Worm (Caenorhabditis elegans) whole organism, L4 larva: ENCODE results near the gene F53F8.4.

ENCODE experiments used
- F49E8.2 ChIP-seq: sonication (generic microtip); optimal IDR thresholded peaks from 2 replicates; lab custom pipeline; 2016; ENCODE audit warnings: missing compliant biosample characterization, mild to moderate bottlenecking, missing genetic modification characterization, borderline replicate concordance
- R02D3.7 ChIP-seq: fragments of 150-350 bp; sonication (generic microtip); optimal IDR thresholded peaks from 3 replicates; lab custom pipeline; 2014; ENCODE audit warnings: missing biosample characterization, missing genetic modification characterization
- T26A8.4 ChIP-seq: fragments of 200-800 bp; sonication (Bioruptor generic); IDR thresholded peaks from 2 replicates; pipeline ENCODE4 v1.3.6; 2022; ENCODE audit warnings: missing genetic modification characterization, missing compliant biosample characterization
- Y75B8A.6 ChIP-seq: fragments of 200-800 bp; sonication (Bioruptor generic); IDR thresholded peaks from 2 replicates; pipeline ENCODE4 v1.3.6; 2022; ENCODE audit warnings: missing genetic modification reagents, missing genetic modification characterization, missing compliant biosample characterization
- aly-2 ChIP-seq: sonication (generic microtip); optimal IDR thresholded peaks from 2 replicates; lab custom pipeline; 2018; ENCODE audit warnings: missing biosample characterization, missing genetic modification characterization
- ama-1 ChIP-seq: fragments of 150-350 bp; optimal IDR thresholded peaks from 2 replicates; lab custom pipeline; 2014; ENCODE audit warnings: inconsistent platforms, mixed read lengths
- ceh-20 ChIP-seq: fragments of 200-800 bp; sonication (Bioruptor generic); IDR thresholded peaks from 2 replicates; pipeline ENCODE4 v1.3.6; 2022; ENCODE audit warnings: missing genetic modification reagents, missing genetic modification characterization, missing compliant biosample characterization
- ceh-32 ChIP-seq: sonication (generic microtip); optimal IDR thresholded peaks from 2 replicates; lab custom pipeline; 2016; ENCODE audit warnings: mild to moderate bottlenecking, missing genetic modification characterization, missing compliant biosample characterization; ENCODE audit not compliant: poor library complexity
- ceh-62 ChIP-seq: sonication (generic microtip); optimal IDR thresholded peaks from 2 replicates; lab custom pipeline; 2017; ENCODE audit warnings: missing biosample characterization, missing genetic modification characterization
- ces-1 ChIP-seq: fragments of 150-350 bp; sonication (generic microtip); optimal IDR thresholded peaks from 4 replicates; lab custom pipeline; 2014; ENCODE audit warnings: missing biosample characterization, missing genetic modification reagents, missing genetic modification characterization
- ctbp-1 ChIP-seq: fragments of 200-800 bp; sonication (Bioruptor generic); IDR thresholded peaks from 2 replicates; pipeline ENCODE4 v1.3.6; 2022; ENCODE audit warnings: missing genetic modification reagents, missing genetic modification characterization, missing compliant biosample characterization
- daf-16 ChIP-seq, 3 experiments: sonication (generic microtip); optimal IDR thresholded peaks; 2 replicates each; lab custom pipeline; 2016 to 2017; ENCODE audit warnings: missing genetic modification characterization in 3 of 3, missing genetic modification reagents in 3 of 3, mild to moderate bottlenecking in 2 of 3, missing compliant biosample characterization in 2 of 3, missing biosample characterization in 1 of 3, moderate library complexity in 1 of 3
- dmd-6 ChIP-seq: fragments of 200-800 bp; sonication (Bioruptor generic); IDR thresholded peaks from 2 replicates; pipeline ENCODE4 v1.3.6; 2022; ENCODE audit warnings: missing genetic modification reagents, missing genetic modification characterization, missing compliant biosample characterization
- dmd-8 ChIP-seq: fragments of 200-800 bp; sonication (Bioruptor generic); IDR thresholded peaks from 2 replicates; pipeline ENCODE4 v1.3.6; 2022; ENCODE audit warnings: missing genetic modification characterization, missing compliant biosample characterization
- dpl-1 ChIP-seq: fragments of 150-350 bp; optimal IDR thresholded peaks from 2 replicates; lab custom pipeline; 2014; ENCODE audit warnings: missing biosample characterization, missing genetic modification reagents, missing genetic modification characterization
- duxl-1 ChIP-seq: sonication (generic microtip); optimal IDR thresholded peaks from 2 replicates; lab custom pipeline; 2016; ENCODE audit warnings: mild to moderate bottlenecking, missing genetic modification characterization, moderate library complexity, missing compliant biosample characterization; ENCODE audit not compliant: poor library complexity
- dve-1 ChIP-seq: sonication (generic microtip); optimal IDR thresholded peaks from 2 replicates; lab custom pipeline; 2017; ENCODE audit warnings: antibody characterized with exemption, mild to moderate bottlenecking, missing genetic modification characterization, missing compliant biosample characterization; ENCODE audit not compliant: insufficient read depth
- hif-1 ChIP-seq, 2 experiments: sonication (generic microtip); optimal IDR thresholded peaks; 2 replicates each; lab custom pipeline; 2016 to 2017; ENCODE audit warnings: missing compliant biosample characterization in 2 of 2, missing genetic modification characterization in 2 of 2, missing genetic modification reagents in 2 of 2, missing genotype in 2 of 2, mild to moderate bottlenecking in 1 of 2
- hlh-11 ChIP-seq: fragments of 200-800 bp; sonication (Bioruptor generic); optimal IDR thresholded peaks from 2 replicates; lab custom pipeline; 2018; ENCODE audit warnings: mild to moderate bottlenecking, missing genetic modification characterization, missing compliant biosample characterization
- hlh-30 ChIP-seq: sonication (generic microtip); optimal IDR thresholded peaks from 2 replicates; lab custom pipeline; 2017; ENCODE audit warnings: antibody characterized with exemption, mild to moderate bottlenecking, missing genetic modification characterization, missing compliant biosample characterization; ENCODE audit not compliant: insufficient read depth
- hmg-1.1 ChIP-seq: fragments of 200-800 bp; sonication (Bioruptor generic); IDR thresholded peaks from 2 replicates; pipeline ENCODE4 v1.3.6; 2022; ENCODE audit warnings: missing genetic modification reagents, missing genetic modification characterization, missing compliant biosample characterization
- jun-1 ChIP-seq: fragments of 150-350 bp; optimal IDR thresholded peaks from 2 replicates; lab custom pipeline; 2014; ENCODE audit warnings: missing biosample characterization, missing genetic modification reagents, missing genetic modification characterization
- lim-7 ChIP-seq: fragments of 200-800 bp; sonication (Bioruptor generic); IDR thresholded peaks from 2 replicates; pipeline ENCODE4 v1.3.6; 2022; ENCODE audit warnings: missing genetic modification characterization, missing compliant biosample characterization
- lin-1 ChIP-seq: fragments of 200-800 bp; sonication (Bioruptor generic); IDR thresholded peaks from 2 replicates; pipeline ENCODE4 v1.3.6; 2022; ENCODE audit warnings: missing genetic modification reagents, missing genetic modification characterization, missing compliant biosample characterization
- lin-13 ChIP-seq: fragments of 150-350 bp; optimal IDR thresholded peaks from 2 replicates; lab custom pipeline; 2014; ENCODE audit warnings: missing biosample characterization, missing genetic modification reagents, missing genetic modification characterization
- lsy-2 ChIP-seq, 2 experiments: fragments of 150-350 bp in 1 of 2; sonication (generic microtip) in 1 of 2; optimal IDR thresholded peaks; 2 replicates each; lab custom pipeline; 2014 to 2017; ENCODE audit warnings: missing biosample characterization in 2 of 2, missing genetic modification characterization in 2 of 2
- madf-9 ChIP-seq: fragments of 200-800 bp; sonication (Bioruptor generic); conservative IDR thresholded peaks from 2 replicates; pipeline ENCODE4 v1.3.6; 2022; ENCODE audit warnings: missing genetic modification reagents, missing genetic modification characterization, missing compliant biosample characterization
- mdl-1 ChIP-seq, 2 experiments: fragments of 150-350 bp in 1 of 2; sonication (generic microtip) in 1 of 2; optimal IDR thresholded peaks; 2 replicates each; lab custom pipeline; 2014 to 2017; ENCODE audit warnings: missing biosample characterization in 2 of 2, missing genetic modification characterization in 2 of 2
- mep-1 ChIP-seq: fragments of 150-350 bp; sonication (generic microtip); optimal IDR thresholded peaks from 3 replicates; lab custom pipeline; 2014; ENCODE audit warnings: missing biosample characterization, missing genetic modification characterization
- mes-2 ChIP-seq: sonication (generic microtip); optimal IDR thresholded peaks from 2 replicates; lab custom pipeline; 2016; ENCODE audit warnings: missing genotype, mild to moderate bottlenecking, missing genetic modification characterization, missing compliant biosample characterization; ENCODE audit not compliant: poor library complexity, severe bottlenecking
- mxl-3 ChIP-seq: fragments of 200-800 bp; sonication (Bioruptor generic); optimal IDR thresholded peaks from 2 replicates; lab custom pipeline; 2018; ENCODE audit warnings: mild to moderate bottlenecking, missing genetic modification characterization, missing compliant biosample characterization
- nhr-25 ChIP-seq: sonication (generic microtip); optimal IDR thresholded peaks from 2 replicates; lab custom pipeline; 2017; ENCODE audit warnings: missing genetic modification characterization, mild to moderate bottlenecking, missing compliant biosample characterization, antibody characterized with exemption, moderate library complexity, borderline replicate concordance; ENCODE audit not compliant: insufficient read depth
- nhr-41 ChIP-seq: fragments of 200-800 bp; sonication (Bioruptor generic); IDR thresholded peaks from 2 replicates; pipeline ENCODE4 v1.3.6; 2022; ENCODE audit warnings: missing genetic modification reagents, missing genetic modification characterization, missing compliant biosample characterization
- nhr-6 ChIP-seq: fragments of 150-350 bp; optimal IDR thresholded peaks from 2 replicates; lab custom pipeline; 2014; ENCODE audit warnings: missing biosample characterization, missing genetic modification characterization
- pha-4 ChIP-seq, 2 experiments: fragments of 150-350 bp in 1 of 2; fragments of 200-800 bp in 1 of 2; sonication (Bioruptor generic) in 1 of 2; IDR thresholded peaks in 1 of 2; optimal IDR thresholded peaks in 1 of 2; 2 replicates each; pipeline versions ENCODE4 v1.3.6 to Lab custom; 2014 to 2022; ENCODE audit warnings: missing genetic modification characterization in 2 of 2, missing genetic modification reagents in 2 of 2, missing biosample characterization in 1 of 2, missing compliant biosample characterization in 1 of 2
- php-3 ChIP-seq: fragments of 200-800 bp; sonication (Bioruptor generic); IDR thresholded peaks from 2 replicates; pipeline ENCODE4 v1.3.6; 2022; ENCODE audit warnings: missing genetic modification reagents, missing genetic modification characterization, missing compliant biosample characterization
- rbr-2 ChIP-seq: sonication (generic microtip); optimal IDR thresholded peaks from 2 replicates; lab custom pipeline; 2016; ENCODE audit warnings: missing genotype, missing genetic modification characterization, missing compliant biosample characterization
- sdz-12 ChIP-seq: fragments of 200-800 bp; sonication (Bioruptor generic); optimal IDR thresholded peaks from 2 replicates; lab custom pipeline; 2018; ENCODE audit warnings: mild to moderate bottlenecking, missing genetic modification characterization, missing compliant biosample characterization
- skn-1 ChIP-seq: fragments of 150-350 bp; optimal IDR thresholded peaks from 2 replicates; lab custom pipeline; 2014; ENCODE audit warnings: missing biosample characterization, missing genetic modification characterization
- snpc-1.2 ChIP-seq: fragments of 200-800 bp; sonication (Bioruptor generic); IDR thresholded peaks from 2 replicates; pipeline ENCODE4 v1.3.6; 2022; ENCODE audit warnings: missing genetic modification reagents, missing genetic modification characterization, missing compliant biosample characterization
- tra-1 ChIP-seq: fragments of 200-800 bp; sonication (Bioruptor generic); IDR thresholded peaks from 2 replicates; pipeline ENCODE4 v1.3.6; 2022; ENCODE audit warnings: missing genetic modification reagents, missing genetic modification characterization, missing compliant biosample characterization
- unc-130 ChIP-seq: sonication (generic microtip); optimal IDR thresholded peaks from 2 replicates; lab custom pipeline; 2016; ENCODE audit warnings: missing genetic modification reagents, missing genetic modification characterization, missing compliant biosample characterization
- unc-62 ChIP-seq, 3 experiments: fragments of 150-350 bp in 1 of 3; sonication (generic microtip); optimal IDR thresholded peaks in 2 of 3; peaks in 1 of 3; 1 replicate in 1 of 3; 2 replicates in 2 of 3; lab custom pipeline; 2014 to 2017; ENCODE audit warnings: missing biosample characterization in 3 of 3, missing genetic modification characterization in 3 of 3, missing genetic modification reagents in 3 of 3, missing genotype in 1 of 3
- vab-7 ChIP-seq: fragments of 200-800 bp; sonication (Bioruptor generic); IDR thresholded peaks from 2 replicates; pipeline ENCODE4 v1.3.6; 2022; ENCODE audit warnings: missing genetic modification reagents, missing genetic modification characterization, missing compliant biosample characterization
- zfp-3 ChIP-seq: fragments of 200-800 bp; sonication (Bioruptor generic); conservative IDR thresholded peaks from 2 replicates; pipeline ENCODE4 v1.3.6; 2022; ENCODE audit warnings: missing genetic modification reagents, missing genetic modification characterization, missing compliant biosample characterization

F53F8.4 gene

ce11 chrV:20713620-20714019, 22.1 kb upstream of the F53F8.4 start, which contains the start of gene Y44A6C.1:
Gene Y44A6C.1 (plus strand): TSS chrV:20713920.
- TF ChIP-seq daf-16 (GFP tag; optimal IDR thresholded peaks at IDR 0.05; lab: Kevin White, UChicago): no peak
- peak; percentile 15 for TF ChIP-seq daf-16 (tag; optimal IDR thresholded peaks at IDR 0.05; lab: Kevin White, UChicago)
- TF ChIP-seq lim-7 (GFP tag; lab: Robert Waterston, UW): no peak

- TF ChIP-seq duxl-1 (tag; lab: Kevin White, UChicago) (no peak), lin-13 (GFP tag; lab: Kevin White, UChicago) (no peak), php-3 (no peak), ama-1 (peak; percentile 8), lsy-2 (tag; optimal IDR thresholded peaks at IDR 0.05; lab: Kevin White, UChicago) (peak; percentile 30 to 72), dve-1 (tag; lab: Kevin White, UChicago) (peak; percentile 7), nhr-25 (tag; lab: Kevin White, UChicago) (no peak), mep-1 (tag; lab: Kevin White, UChicago) (peak; percentile 41), lin-1 (GFP tag; lab: Robert Waterston, UW) (0 out of 2 replicates have a peak, but pooled peaks have one; percentile 28), skn-1 (tag; lab: Kevin White, UChicago) (no peak), unc-62 (GFP tag; optimal IDR thresholded peaks at IDR 0.05 in 1 of 2; lab: Kevin White, UChicago) (peak in 1 of 2 experiments; percentile 79), unc-62 (tag; optimal IDR thresholded peaks at IDR 0.05; lab: Kevin White, UChicago) (no peak), hmg-1.1 (GFP tag; lab: Robert Waterston, UW) (peak; percentile 45; the same call in 1 of the 2 replicates), rbr-2 (tag; lab: Kevin White, UChicago) (peak; percentile 8), mxl-3 (GFP tag; lab: Kevin White, UChicago) (peak; percentile 35), hif-1 (tag; optimal IDR thresholded peaks at IDR 0.05; lab: Kevin White, UChicago) (peak in 1 of 2 experiments; percentile 98), jun-1 (no peak), ceh-62 (no peak), vab-7 (GFP tag; lab: Robert Waterston, UW) (no peak), ceh-20 (peak; percentile 49; the same call in 1 of the 2 replicates), unc-130 (GFP tag; lab: Kevin White, UChicago) (no peak), T26A8.4 (GFP tag; lab: Robert Waterston, UW) (0 out of 2 replicates have a peak, but pooled peaks have one; percentile 19), snpc-1.2 (GFP tag; lab: Robert Waterston, UW) (no peak), dmd-6 (GFP tag; lab: Robert Waterston, UW) (peak; percentile 52), R02D3.7 (tag; lab: Kevin White, UChicago) (no peak), ces-1 (no peak), Y75B8A.6 (GFP tag; lab: Robert Waterston, UW) (no peak), F49E8.2 (tag; lab: Kevin White, UChicago) (no peak), dmd-8 (GFP tag; lab: Robert Waterston, UW) (no peak), zfp-3 (GFP tag; lab: Robert Waterston, UW) (no peak; the same call in 1 of the 2 replicates), daf-16 (GFP tag; optimal IDR thresholded peaks at IDR 0.05; lab: Kevin White, UChicago) (no peak), daf-16 (tag; optimal IDR thresholded peaks at IDR 0.05; lab: Kevin White, UChicago) (peak; percentile 14), sdz-12 (GFP tag; lab: Kevin White, UChicago) (no peak), nhr-41 (GFP tag; lab: Robert Waterston, UW) (no peak), madf-9 (no peak), mdl-1 (tag; optimal IDR thresholded peaks at IDR 0.05; lab: Kevin White, UChicago) (peak; percentile 40 to 85), nhr-6 (tag; lab: Kevin White, UChicago) (peak; percentile 5), pha-4 (GFP tag; IDR thresholded peaks at IDR 0.05; lab: Robert Waterston, UW) (no peak), pha-4 (tag; optimal IDR thresholded peaks at IDR 0.05; lab: Kevin White, UChicago) (no peak), tra-1 (no peak), aly-2 (tag; lab: Kevin White, UChicago) (no peak), ceh-32 (no peak), hlh-11 (tag; lab: Kevin White, UChicago) (peak; percentile 41), hlh-30 (tag; lab: Kevin White, UChicago) (peak; percentile 65), mes-2 (tag; lab: Kevin White, UChicago) (peak; percentile 26), ctbp-1 (GFP tag; lab: Robert Waterston, UW) (0 out of 2 replicates have a peak, but pooled peaks have one; percentile 40), dpl-1 (GFP tag; lab: Kevin White, UChicago) (peak; percentile 54)
Observed at ce11 chrV:20712994-20713326, 21.5 kb upstream of the F53F8.4 start.
